Fruit fly (Drosophila melanogaster): Measurements from ENCODE around the gene CG31848.

Gene CG31848

dm6 chr2L:13290276-13291065 lies 24.8 kb upstream of the CG31848 start (continued):
- TF ChIP-seq CG17568 (GFP tag; optimal IDR thresholded peaks at IDR 0.05) (peak; percentile 93), CG2712 (tag; optimal IDR thresholded peaks at IDR 0.05) (peak; percentile 57), CG11504 (tag; optimal IDR thresholded peaks at IDR 0.05) (peak; percentile 73), aop (GFP tag; IDR thresholded peaks at IDR 0.05) (no peak), CG14050 (GFP tag; IDR thresholded peaks at IDR 0.05) (peak; percentile 37; the same call in 1 of the 3 replicates), pros (GFP tag; optimal IDR thresholded peaks at IDR 0.05) (no peak), CG4328 (GFP tag; optimal IDR thresholded peaks at IDR 0.05) (peak; percentile 73), CG4617 (GFP tag; optimal IDR thresholded peaks at IDR 0.05; ENCODE audit: borderline replicate concordance) (no peak), E2f1 (GFP tag; IDR thresholded peaks at IDR 0.05) (0 out of 2 replicates have a peak, but pooled peaks have one; percentile 6), Ssrp (tag; optimal IDR thresholded peaks at IDR 0.05) (no peak), az2 (GFP tag; optimal IDR thresholded peaks at IDR 0.05) (no peak), jumu (GFP tag; optimal IDR thresholded peaks at IDR 0.05) (no peak), esg (GFP tag; conservative IDR thresholded peaks at IDR 0.05) (no peak), tx (GFP tag; optimal IDR thresholded peaks at IDR 0.05) (no peak), bowl (GFP tag; IDR thresholded peaks at IDR 0.05) (peak; percentile 63; the same call in 1 of the 2 replicates), CG3281 (GFP tag; optimal IDR thresholded peaks at IDR 0.05) (peak; percentile 90), Sin3A (optimal IDR thresholded peaks at IDR 0.05) (no peak), sob (GFP tag; IDR thresholded peaks at IDR 0.05) (peak; percentile 36), B-H1 (GFP tag; IDR thresholded peaks at IDR 0.05) (peak; percentile 48; the same call in 1 of the 3 replicates), NFAT (GFP tag; IDR thresholded peaks at IDR 0.05) (0 out of 2 replicates have a peak, but pooled peaks have one; percentile 29), Max (GFP tag; optimal IDR thresholded peaks at IDR 0.05) (peak; percentile 53), trem (tag; optimal IDR thresholded peaks at IDR 0.05) (no peak), Six4 (GFP tag; optimal IDR thresholded peaks at IDR 0.05) (no peak), CG9932 (GFP tag; IDR thresholded peaks at IDR 0.05) (no peak), kah (GFP tag; optimal IDR thresholded peaks at IDR 0.05) (peak; percentile 66), luna (GFP tag; optimal IDR thresholded peaks at IDR 0.05) (no peak), Bdp1 (GFP tag; optimal IDR thresholded peaks at IDR 0.05) (peak; percentile 57), CG13775 (GFP tag; optimal IDR thresholded peaks at IDR 0.05) (peak; percentile 26), gsb-n (tag; optimal IDR thresholded peaks at IDR 0.05) (peak; percentile 62), CG7963 (GFP tag; IDR thresholded peaks at IDR 0.05; ENCODE audit: partially characterized antibody) (no peak), grn (GFP tag; optimal IDR thresholded peaks at IDR 0.05) (peak; percentile 60), cato (GFP tag; optimal IDR thresholded peaks at IDR 0.05; ENCODE audit: borderline replicate concordance) (no peak), CG43689 (GFP tag; IDR thresholded peaks at IDR 0.05) (no peak), NC2β (GFP tag; optimal IDR thresholded peaks at IDR 0.05) (peak; percentile 58), D19B (GFP tag; optimal IDR thresholded peaks at IDR 0.05) (peak; percentile 85), bsh (GFP tag; optimal IDR thresholded peaks at IDR 0.05) (peak in 1 of 2 experiments; percentile 82), slbo (GFP tag; IDR thresholded peaks at IDR 0.05) (peak; percentile 38), lab (GFP tag; optimal IDR thresholded peaks at IDR 0.05) (peak; percentile 92), CG2889 (GFP tag; IDR thresholded peaks at IDR 0.05) (no peak), fd96Cb (tag; optimal IDR thresholded peaks at IDR 0.05) (peak; percentile 29), h (optimal IDR thresholded peaks at IDR 0.05) (no peak), phol (tag; optimal IDR thresholded peaks at IDR 0.05) (no peak), Myb (GFP tag; optimal IDR thresholded peaks at IDR 0.05) (no peak), CG4820 (GFP tag; optimal IDR thresholded peaks at IDR 0.05) (no peak), E2f2 (GFP tag; IDR thresholded peaks at IDR 0.05) (0 out of 2 replicates have a peak, but pooled peaks have one; percentile 31), CG9437 (GFP tag; optimal IDR thresholded peaks at IDR 0.05) (peak; percentile 33), Dll (GFP tag; IDR thresholded peaks at IDR 0.05; ENCODE audit: partially characterized antibody) (peak; percentile 66; the same call in 3 of the 4 replicates), CG31441 (GFP tag; IDR thresholded peaks at IDR 0.05) (peak; percentile 56; the same call in 1 of the 2 replicates), CG6254 (GFP tag; optimal IDR thresholded peaks at IDR 0.05) (peak; percentile 44), maf-S (GFP tag; optimal IDR thresholded peaks at IDR 0.05) (peak; percentile 62)
